Fruit fly (Drosophila melanogaster) whole organism, adult: ENCODE data around the gene CG15296.

Experiments
- cic ChIP-seq: fragments of 200-800 bp; sonication (Bioruptor generic); optimal IDR thresholded peaks from 2 replicates; lab custom pipeline; 2017; ENCODE audit warnings: missing biosample characterization, mild to moderate bottlenecking, missing genetic modification characterization, moderate library complexity
- cnc ChIP-seq, 2 experiments: fragments of >200 bp; optimal IDR thresholded peaks; 2 replicates each; lab custom pipeline; 2017
- ovo ChIP-seq: fragments of 200-800 bp; sonication (Bioruptor generic); optimal IDR thresholded peaks from 2 replicates; lab custom pipeline; 2016; ENCODE audit warnings: missing biosample characterization, missing genetic modification characterization

dm6 chrX:10582064-10582463 is 15.7 kb upstream of the CG15296 start:
- no peak for TF ChIP-seq cnc (optimal IDR thresholded peaks at IDR 0.05; lab: Kevin White, UChicago)
- TF ChIP-seq ovo (GFP tag; lab: Kevin White, UChicago) = no peak
- no peak for TF ChIP-seq cic (GFP tag; lab: Kevin White, UChicago)
